Fruit fly (Drosophila melanogaster): ENCODE measurements around the gene CG11262.

Gene CG11262

dm6 chr3L:13017803-13018324 lies 22.9 kb downstream of the CG11262 start, which contains the start of the genes mRpL20 and Icmt (continued):
- peak; percentile 92 for TF ChIP-seq sob (GFP tag; IDR thresholded peaks at IDR 0.05)
- TF ChIP-seq D19A (tag; optimal IDR thresholded peaks at IDR 0.05): peak; percentile 77
- peak; percentile 52 for TF ChIP-seq CG10274 (GFP tag; optimal IDR thresholded peaks at IDR 0.05)
- TF ChIP-seq CG1233 (GFP tag; optimal IDR thresholded peaks at IDR 0.05): peak; percentile 88
- peak; percentile 93 for TF ChIP-seq Abd-B (GFP tag; optimal IDR thresholded peaks at IDR 0.05)
- TF ChIP-seq CG8281 (tag; optimal IDR thresholded peaks at IDR 0.05): peak; percentile 67
- peak; percentile 98 for TF ChIP-seq vvl (GFP tag; IDR thresholded peaks at IDR 0.05)
- TF ChIP-seq ato (GFP tag; IDR thresholded peaks at IDR 0.05; ENCODE audit: partially characterized antibody): no peak; the same call in 1 of the 2 replicates
- no peak for TF ChIP-seq CG11398 (GFP tag; optimal IDR thresholded peaks at IDR 0.05)
- TF ChIP-seq tin (GFP tag; optimal IDR thresholded peaks at IDR 0.05): peak; percentile 69
- TF ChIP-seq eve (GFP tag; optimal IDR thresholded peaks at IDR 0.05): peak in 1 of 2 experiments; percentile 35
- peak; percentile 93 for TF ChIP-seq croc (GFP tag; conservative IDR thresholded peaks at IDR 0.05)
- peak; percentile 58 for TF ChIP-seq hbn (GFP tag; IDR thresholded peaks at IDR 0.05; ENCODE audit: partially characterized antibody)
- no peak for TF ChIP-seq br (optimal IDR thresholded peaks at IDR 0.05)
- no peak for TF ChIP-seq CG7745 (tag; optimal IDR thresholded peaks at IDR 0.05)
- peak; percentile 77 for TF ChIP-seq Max (GFP tag; optimal IDR thresholded peaks at IDR 0.05)
- TF ChIP-seq Lpt (GFP tag; optimal IDR thresholded peaks at IDR 0.05): no peak
- peak; percentile 62 for TF ChIP-seq zfh2 (GFP tag; optimal IDR thresholded peaks at IDR 0.05)
- TF ChIP-seq CG8765 (GFP tag; IDR thresholded peaks at IDR 0.05): peak; percentile 92
- TF ChIP-seq dmrt99B (tag; optimal IDR thresholded peaks at IDR 0.05): peak; percentile 95
- TF ChIP-seq lilli (GFP tag; optimal IDR thresholded peaks at IDR 0.05): peak; percentile 87
- TF ChIP-seq Nf-YC (tag; optimal IDR thresholded peaks at IDR 0.05): peak; percentile 87
- peak; percentile 95 for TF ChIP-seq al (GFP tag; IDR thresholded peaks at IDR 0.05)
- TF ChIP-seq ash1 (GFP tag; optimal IDR thresholded peaks at IDR 0.05): no peak
- no peak for TF ChIP-seq CG1832 (GFP tag; optimal IDR thresholded peaks at IDR 0.05)
- TF ChIP-seq CG15696 (tag; optimal IDR thresholded peaks at IDR 0.05): peak; percentile 66
- peak; percentile 95 for TF ChIP-seq fd3F (GFP tag; optimal IDR thresholded peaks at IDR 0.05)
- TF ChIP-seq NC2α (GFP tag; optimal IDR thresholded peaks at IDR 0.05): no peak
- TF ChIP-seq pita (GFP tag; optimal IDR thresholded peaks at IDR 0.05): no peak
- TF ChIP-seq Rx (GFP tag; IDR thresholded peaks at IDR 0.05): peak; percentile 91
- TF ChIP-seq ind (GFP tag; optimal IDR thresholded peaks at IDR 0.05): peak; percentile 87
- no peak for TF ChIP-seq p53 (GFP tag; optimal IDR thresholded peaks at IDR 0.05)
- peak; percentile 54 for TF ChIP-seq CG6854 (GFP tag; optimal IDR thresholded peaks at IDR 0.05)
- no peak for TF ChIP-seq fu2 (GFP tag; optimal IDR thresholded peaks at IDR 0.05)
- TF ChIP-seq onecut (GFP tag; IDR thresholded peaks at IDR 0.05): peak; percentile 79
- peak; percentile 54 for TF ChIP-seq CG4617 (GFP tag; optimal IDR thresholded peaks at IDR 0.05; ENCODE audit: borderline replicate concordance)
- peak; percentile 95 for TF ChIP-seq CG2712 (tag; optimal IDR thresholded peaks at IDR 0.05)
- TF ChIP-seq zf30C (GFP tag; optimal IDR thresholded peaks at IDR 0.05): no peak
- TF ChIP-seq CG10979 (tag; optimal IDR thresholded peaks at IDR 0.05): peak; percentile 81
- peak; percentile 96 for TF ChIP-seq nmo (GFP tag; optimal IDR thresholded peaks at IDR 0.05)
- peak; percentile 41 for TF ChIP-seq Opbp (GFP tag; IDR thresholded peaks at IDR 0.05; ENCODE audit: partially characterized antibody)
- TF ChIP-seq exex (tag; optimal IDR thresholded peaks at IDR 0.05): peak; percentile 63
- no peak for TF ChIP-seq Optix (GFP tag; IDR thresholded peaks at IDR 0.05)
- peak in 1 of 2 experiments; percentile 45 for TF ChIP-seq insv (GFP tag; optimal IDR thresholded peaks at IDR 0.05)
- TF ChIP-seq CG11085 (GFP tag; IDR thresholded peaks at IDR 0.05): peak; percentile 94
- peak; percentile 80 for TF ChIP-seq HHEX (GFP tag; optimal IDR thresholded peaks at IDR 0.05)
- TF ChIP-seq CG7556 (GFP tag; optimal IDR thresholded peaks at IDR 0.05): peak; percentile 92
- TF ChIP-seq CG10321 (GFP tag; IDR thresholded peaks at IDR 0.05): peak; percentile 74
- TF ChIP-seq Deaf1 (tag; optimal IDR thresholded peaks at IDR 0.05): peak; percentile 73
- no peak for TF ChIP-seq fru (optimal IDR thresholded peaks at IDR 0.05)
- TF ChIP-seq HmgD (GFP tag; optimal IDR thresholded peaks at IDR 0.05): no peak

Measured in whole organism, embryonic.